Worm (Caenorhabditis elegans) whole organism, L3 larva: ENCODE measurements around the gene Y43F8A.1.

ENCODE experiments used
- ama-1 ChIP-seq: fragments of 150-350 bp; optimal IDR thresholded peaks from 2 replicates; lab custom pipeline; 2018
- ceh-28 ChIP-seq: fragments of 150-350 bp; optimal IDR thresholded peaks from 2 replicates; lab custom pipeline; 2014; ENCODE audit warnings: missing biosample characterization, missing genetic modification reagents, missing genetic modification characterization
- egl-27 ChIP-seq: sonication (generic microtip); optimal IDR thresholded peaks from 4 replicates; lab custom pipeline; 2017; ENCODE audit warnings: missing biosample characterization, missing genetic modification reagents, missing genetic modification characterization
- egl-5 ChIP-seq: fragments of 150-350 bp; optimal IDR thresholded peaks from 2 replicates; lab custom pipeline; 2017; ENCODE audit warnings: missing biosample characterization, missing genetic modification reagents, missing genetic modification characterization, inconsistent platforms
- lin-15B ChIP-seq: fragments of 150-350 bp; optimal IDR thresholded peaks from 2 replicates; lab custom pipeline; 2014; ENCODE audit warnings: missing biosample characterization, missing genetic modification characterization
- mml-1 ChIP-seq: fragments of 150-350 bp; sonication (generic microtip); optimal IDR thresholded peaks from 3 replicates; lab custom pipeline; 2014; ENCODE audit warnings: missing biosample characterization, missing genetic modification characterization
- nfya-1 ChIP-seq: sonication (generic microtip); optimal IDR thresholded peaks from 2 replicates; lab custom pipeline; 2017; ENCODE audit warnings: missing genetic modification characterization, mild to moderate bottlenecking, missing compliant biosample characterization, antibody characterized with exemption, moderate library complexity; ENCODE audit not compliant: insufficient read depth
- nhr-12 ChIP-seq: fragments of 150-350 bp; optimal IDR thresholded peaks from 2 replicates; lab custom pipeline; 2014; ENCODE audit warnings: missing biosample characterization, missing genetic modification characterization
- nhr-76 ChIP-seq: fragments of 150-350 bp; sonication (generic microtip); optimal IDR thresholded peaks from 5 replicates; lab custom pipeline; 2014; ENCODE audit warnings: missing biosample characterization, missing genetic modification characterization
- pqm-1 ChIP-seq: fragments of 150-350 bp; optimal IDR thresholded peaks from 2 replicates; lab custom pipeline; 2017; ENCODE audit warnings: missing biosample characterization, missing genetic modification characterization, inconsistent platforms
- tbx-2 ChIP-seq: sonication (generic microtip); optimal IDR thresholded peaks from 2 replicates; lab custom pipeline; 2016; ENCODE audit warnings: mild to moderate bottlenecking, missing genetic modification characterization, missing compliant biosample characterization
- ztf-4 ChIP-seq: fragments of 150-350 bp; optimal IDR thresholded peaks from 2 replicates; lab custom pipeline; 2014; ENCODE audit warnings: missing biosample characterization, missing genetic modification characterization

- no peak for TF ChIP-seq tbx-2 (tag; lab: Kevin White, UChicago)
- no peak for TF ChIP-seq ama-1 (lab: Kevin White, UChicago)
- no peak for TF ChIP-seq nhr-76 (tag; lab: Kevin White, UChicago)
- TF ChIP-seq egl-5: no peak
- TF ChIP-seq mml-1: no peak
- TF ChIP-seq ztf-4: no peak
- TF ChIP-seq ceh-28 (tag; lab: Kevin White, UChicago): no peak
- TF ChIP-seq egl-27 (tag; lab: Kevin White, UChicago): no peak
- TF ChIP-seq pqm-1 (tag; lab: Kevin White, UChicago): peak; percentile 35
- TF ChIP-seq nfya-1: no peak
- no peak for TF ChIP-seq lin-15B (tag; lab: Kevin White, UChicago)
- no peak for TF ChIP-seq nhr-12 (tag; lab: Kevin White, UChicago)
Measured at ce11 chrV:19405276-19405815, 35.1 kb downstream of the Y43F8A.1 start, which contains the start of the genes C25F9.6 and C25F9.10.
